Fruit fly (Drosophila melanogaster) S2 (cell line): ENCODE data around the gene drn.

ENCODE experiments used
- CG8478 ChIP-seq: fragments of >200 bp; optimal IDR thresholded peaks from 2 replicates; lab custom pipeline; 2018
- CTCF ChIP-seq, 2 experiments: fragments of >200 bp; optimal IDR thresholded peaks; 2 replicates each; lab custom pipeline; 2018

DNA sequence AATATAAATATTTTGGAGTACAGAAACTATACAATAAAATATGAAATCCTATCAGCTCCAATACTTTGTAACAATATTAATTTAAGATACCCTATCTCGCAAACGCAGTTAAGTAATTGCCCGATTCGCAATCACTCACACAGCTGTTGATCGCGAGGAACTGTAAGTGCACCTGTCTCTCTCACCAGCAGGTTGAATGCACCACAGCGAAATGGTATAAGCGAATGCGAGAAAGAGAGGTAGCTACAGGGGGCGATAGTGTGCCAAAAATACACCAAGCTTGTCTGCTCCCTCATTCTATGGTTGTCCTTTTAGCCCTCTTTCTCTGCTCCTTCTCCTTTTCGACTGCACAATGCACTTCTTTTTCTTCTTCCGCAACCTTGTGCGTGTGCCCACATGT, 1.2 kb upstream of the drn start:
- TF ChIP-seq CG8478 = no peak
- no peak for TF ChIP-seq CTCF (optimal IDR thresholded peaks at IDR 0.05; lab: Kevin White, UChicago)
